Fruit fly (Drosophila melanogaster) whole organism, embryonic: ENCODE measurements around the gene Hsdl2.

Experiments
- Atf3 ChIP-seq: fragments of 200-800 bp; sonication (Bioruptor generic); optimal IDR thresholded peaks from 3 replicates; lab custom pipeline; 2016; ENCODE audit warnings: missing biosample characterization, missing genetic modification characterization
- Bteb2 ChIP-seq: fragments of 200-800 bp; sonication (Bioruptor generic); optimal IDR thresholded peaks from 2 replicates; lab custom pipeline; 2016; ENCODE audit warnings: missing biosample characterization, missing genetic modification characterization
- CG10366 ChIP-seq: fragments of 200-800 bp; sonication (Bioruptor generic); IDR thresholded peaks from 2 replicates; pipeline ENCODE4 v1.3.6; 2022; ENCODE audit warnings: missing biosample characterization, missing genetic modification characterization
- CG12236 ChIP-seq: fragments of 200-800 bp; sonication (Bioruptor generic); optimal IDR thresholded peaks from 2 replicates; lab custom pipeline; 2016; ENCODE audit warnings: missing biosample characterization, missing genetic modification characterization
- CG13424 ChIP-seq: fragments of 200-800 bp; sonication (Bioruptor generic); optimal IDR thresholded peaks from 2 replicates; lab custom pipeline; 2019; ENCODE audit warnings: missing biosample characterization, mild to moderate bottlenecking, missing genetic modification characterization, moderate library complexity
- CG15479 ChIP-seq: fragments of 200-800 bp; sonication (Bioruptor generic); optimal IDR thresholded peaks from 3 replicates; lab custom pipeline; 2019; ENCODE audit warnings: missing biosample characterization, mild to moderate bottlenecking, missing genetic modification characterization, moderate library complexity
- CG17802 ChIP-seq: fragments of 200-800 bp; sonication (Bioruptor generic); optimal IDR thresholded peaks from 2 replicates; lab custom pipeline; 2018; ENCODE audit warnings: missing biosample characterization, mild to moderate bottlenecking, missing genetic modification characterization, moderate library complexity
- CG17912 ChIP-seq: fragments of 200-800 bp; sonication (Bioruptor generic); optimal IDR thresholded peaks from 2 replicates; lab custom pipeline; 2018; ENCODE audit warnings: missing biosample characterization, mild to moderate bottlenecking, missing genetic modification characterization
- CG1792 ChIP-seq: fragments of 200-800 bp; sonication (Bioruptor generic); optimal IDR thresholded peaks from 2 replicates; lab custom pipeline; 2016; ENCODE audit warnings: missing biosample characterization, missing genetic modification characterization
- CG3281 ChIP-seq: fragments of 200-800 bp; sonication (Bioruptor generic); optimal IDR thresholded peaks from 3 replicates; lab custom pipeline; 2017; ENCODE audit warnings: missing biosample characterization, mild to moderate bottlenecking, missing genetic modification characterization
- CG4404 ChIP-seq: fragments of 200-800 bp; sonication (Bioruptor generic); IDR thresholded peaks from 2 replicates; pipeline ENCODE4 v1.3.6; 2022; ENCODE audit warnings: missing biosample characterization, missing genetic modification characterization
- CG4617 ChIP-seq: fragments of 200-800 bp; sonication (Bioruptor generic); optimal IDR thresholded peaks from 3 replicates; lab custom pipeline; 2016; ENCODE audit warnings: missing biosample characterization, missing genetic modification characterization, borderline replicate concordance
- CG6654 ChIP-seq: fragments of 200-800 bp; sonication (Bioruptor generic); optimal IDR thresholded peaks from 2 replicates; lab custom pipeline; 2017; ENCODE audit warnings: missing biosample characterization, mild to moderate bottlenecking, missing genetic modification characterization
- CG6854 ChIP-seq: fragments of 200-800 bp; sonication (Bioruptor generic); optimal IDR thresholded peaks from 3 replicates; lab custom pipeline; 2017; ENCODE audit warnings: missing biosample characterization, mild to moderate bottlenecking, missing genetic modification characterization
- CG8924 ChIP-seq: fragments of 200-800 bp; optimal IDR thresholded peaks from 3 replicates; lab custom pipeline; 2019; ENCODE audit warnings: missing biosample characterization, mild to moderate bottlenecking, missing genetic modification characterization, moderate library complexity
- Fer2 ChIP-seq: fragments of 200-800 bp; sonication (Bioruptor generic); optimal IDR thresholded peaks from 2 replicates; lab custom pipeline; 2018; ENCODE audit warnings: missing biosample characterization, mild to moderate bottlenecking, missing genetic modification characterization, moderate library complexity
- Fer3 ChIP-seq: fragments of 200-800 bp; sonication (Bioruptor generic); optimal IDR thresholded peaks from 2 replicates; lab custom pipeline; 2018; ENCODE audit warnings: missing biosample characterization, mild to moderate bottlenecking, missing genetic modification characterization, moderate library complexity
- HHEX ChIP-seq: fragments of 200-800 bp; sonication (Bioruptor generic); optimal IDR thresholded peaks from 3 replicates; lab custom pipeline; 2017; ENCODE audit warnings: missing biosample characterization, mild to moderate bottlenecking, missing genetic modification characterization, missing genetic modification reagents
- HLH3B ChIP-seq: fragments of 200-800 bp; sonication (Bioruptor generic); IDR thresholded peaks from 2 replicates; pipeline ENCODE4 v1.3.6; 2022; ENCODE audit warnings: missing biosample characterization, missing genetic modification characterization
- Lim3 ChIP-seq: fragments of 200-800 bp; sonication (Bioruptor generic); IDR thresholded peaks from 2 replicates; pipeline ENCODE4 v1.3.6; 2022; ENCODE audit warnings: missing biosample characterization, missing genetic modification characterization
- Mes4 ChIP-seq: fragments of 200-800 bp; sonication (Bioruptor generic); optimal IDR thresholded peaks from 2 replicates; lab custom pipeline; 2016; ENCODE audit warnings: missing biosample characterization, missing genetic modification characterization
- Opbp ChIP-seq: fragments of 200-800 bp; sonication (Bioruptor generic); IDR thresholded peaks from 3 replicates; pipeline ENCODE4 v1.3.6; 2022; ENCODE audit warnings: missing biosample characterization, missing genetic modification characterization; ENCODE audit not compliant: partially characterized antibody
- PHDP ChIP-seq: fragments of 200-800 bp; sonication (Bioruptor generic); optimal IDR thresholded peaks from 3 replicates; lab custom pipeline; 2018; ENCODE audit warnings: missing biosample characterization, mild to moderate bottlenecking, missing genetic modification characterization, moderate library complexity
- Pdp1 ChIP-seq, 2 experiments: fragments of 200-800 bp; sonication (Bioruptor generic); optimal IDR thresholded peaks; 3 replicates each; lab custom pipeline; 2016; ENCODE audit warnings: missing biosample characterization in 2 of 2, missing genetic modification characterization in 2 of 2, mild to moderate bottlenecking in 1 of 2, moderate library complexity in 1 of 2
- Stat92E ChIP-seq, 3 experiments: fragments of >200 bp in 2 of 3; fragments of 200-800 bp in 1 of 3; sonication (Bioruptor generic) in 1 of 3; optimal IDR thresholded peaks; 2 replicates each; lab custom pipeline; 2017 to 2019; ENCODE audit warnings: missing biosample characterization in 3 of 3, missing genetic modification characterization in 3 of 3, mild to moderate bottlenecking in 1 of 3, moderate library complexity in 1 of 3
- ac ChIP-seq: fragments of 200-800 bp; sonication (Bioruptor generic); optimal IDR thresholded peaks from 3 replicates; lab custom pipeline; 2017; ENCODE audit warnings: missing biosample characterization, mild to moderate bottlenecking, missing genetic modification characterization
- ato ChIP-seq: fragments of 200-800 bp; sonication (Bioruptor generic); IDR thresholded peaks from 2 replicates; pipeline ENCODE4 v1.3.6; 2022; ENCODE audit warnings: missing biosample characterization, missing genetic modification characterization; ENCODE audit not compliant: partially characterized antibody
- bcd ChIP-seq: fragments of 200-800 bp; sonication (Bioruptor generic); optimal IDR thresholded peaks from 2 replicates; lab custom pipeline; 2017; ENCODE audit warnings: missing biosample characterization, mild to moderate bottlenecking, missing genetic modification characterization
- chif ChIP-seq, 2 experiments: fragments of 200-800 bp; sonication (Bioruptor generic); optimal IDR thresholded peaks; 3 replicates each; lab custom pipeline; 2016; ENCODE audit warnings: missing biosample characterization in 2 of 2, missing genetic modification characterization in 2 of 2
- chm ChIP-seq: fragments of 200-800 bp; sonication (Bioruptor generic); IDR thresholded peaks from 2 replicates; pipeline ENCODE4 v1.3.6; 2022; ENCODE audit warnings: missing biosample characterization, missing genetic modification characterization
- dimm ChIP-seq: fragments of 200-800 bp; sonication (Bioruptor generic); IDR thresholded peaks from 2 replicates; pipeline ENCODE4 v1.3.6; 2022; ENCODE audit warnings: missing biosample characterization, missing genetic modification characterization
- emc ChIP-seq: fragments of 200-800 bp; sonication (Bioruptor generic); optimal IDR thresholded peaks from 2 replicates; lab custom pipeline; 2016; ENCODE audit warnings: missing biosample characterization, missing genetic modification characterization
- en ChIP-seq: fragments of 200-800 bp; sonication (Bioruptor generic); optimal IDR thresholded peaks from 2 replicates; lab custom pipeline; 2016; ENCODE audit warnings: missing biosample characterization, missing genetic modification characterization
- grau ChIP-seq: fragments of 200-800 bp; optimal IDR thresholded peaks from 3 replicates; lab custom pipeline; 2019; ENCODE audit warnings: missing biosample characterization, mild to moderate bottlenecking, missing genetic modification characterization, moderate library complexity
- ham ChIP-seq: fragments of 200-800 bp; sonication (Bioruptor generic); IDR thresholded peaks from 2 replicates; pipeline ENCODE4 v1.3.6; 2022; ENCODE audit warnings: missing biosample characterization, missing genetic modification characterization
- hbn ChIP-seq: fragments of 200-800 bp; sonication (Bioruptor generic); IDR thresholded peaks from 2 replicates; pipeline ENCODE4 v1.3.6; 2022; ENCODE audit warnings: missing biosample characterization, missing genetic modification characterization; ENCODE audit not compliant: partially characterized antibody
- kni ChIP-seq: fragments of 200-800 bp; sonication (Bioruptor generic); optimal IDR thresholded peaks from 3 replicates; lab custom pipeline; 2017; ENCODE audit warnings: mild to moderate bottlenecking, missing biosample characterization, missing genetic modification reagents, missing genetic modification characterization
- lmd ChIP-seq: fragments of 200-800 bp; sonication (Bioruptor generic); IDR thresholded peaks from 2 replicates; pipeline ENCODE4 v1.3.6; 2022; ENCODE audit warnings: missing biosample characterization, missing genetic modification characterization
- oc ChIP-seq: fragments of 200-800 bp; sonication (Bioruptor generic); optimal IDR thresholded peaks from 2 replicates; lab custom pipeline; 2018; ENCODE audit warnings: missing biosample characterization, mild to moderate bottlenecking, missing genetic modification characterization, moderate library complexity
- otp ChIP-seq: fragments of 200-800 bp; sonication (Bioruptor generic); IDR thresholded peaks from 3 replicates; pipeline ENCODE4, ENCODE4 v1.3.6; 2022; ENCODE audit warnings: missing biosample characterization, missing genetic modification characterization
- psq ChIP-seq: fragments of 200-800 bp; sonication (Bioruptor generic); optimal IDR thresholded peaks from 2 replicates; lab custom pipeline; 2017; ENCODE audit warnings: missing biosample characterization, missing genetic modification characterization
- seq ChIP-seq: fragments of 200-800 bp; sonication (Bioruptor generic); IDR thresholded peaks from 2 replicates; pipeline ENCODE4 v1.3.6; 2022; ENCODE audit warnings: missing biosample characterization, missing genetic modification characterization
- slbo ChIP-seq: fragments of 200-800 bp; sonication (Bioruptor generic); IDR thresholded peaks from 2 replicates; pipeline ENCODE4 v1.3.6; 2022; ENCODE audit warnings: missing biosample characterization, missing genetic modification characterization
- sna ChIP-seq: fragments of 200-800 bp; sonication (Bioruptor generic); IDR thresholded peaks from 2 replicates; pipeline ENCODE4 v1.3.6; 2022; ENCODE audit warnings: missing biosample characterization, missing genetic modification characterization; ENCODE audit not compliant: partially characterized antibody
- sqz ChIP-seq: fragments of 200-800 bp; sonication (Bioruptor generic); optimal IDR thresholded peaks from 3 replicates; lab custom pipeline; 2018; ENCODE audit warnings: missing biosample characterization, mild to moderate bottlenecking, missing genetic modification characterization
- stc ChIP-seq: fragments of 200-800 bp; sonication (Bioruptor generic); IDR thresholded peaks from 2 replicates; pipeline ENCODE4 v1.3.6; 2022; ENCODE audit warnings: missing biosample characterization, missing genetic modification characterization
- vfl ChIP-seq: fragments of 200-800 bp; sonication (Bioruptor generic); optimal IDR thresholded peaks from 2 replicates; lab custom pipeline; 2016; ENCODE audit warnings: missing biosample characterization, missing genetic modification characterization
- zen ChIP-seq: fragments of 200-800 bp; sonication (Bioruptor generic); optimal IDR thresholded peaks from 3 replicates; lab custom pipeline; 2018; ENCODE audit warnings: missing biosample characterization, mild to moderate bottlenecking, missing genetic modification characterization, moderate library complexity
- zfh1 ChIP-seq: fragments of 200-800 bp; sonication (Bioruptor generic); IDR thresholded peaks from 3 replicates; pipeline ENCODE4 v1.3.6; 2022; ENCODE audit warnings: missing biosample characterization, missing genetic modification characterization
- zfh2 ChIP-seq: fragments of 200-800 bp; sonication (Bioruptor generic); optimal IDR thresholded peaks from 2 replicates; lab custom pipeline; 2016; ENCODE audit warnings: missing biosample characterization, missing genetic modification characterization

Gene Hsdl2

dm6 chr3R:27677174-27677726 lies at the start of gene Hsdl2 (continued):
- TF ChIP-seq CG17912 (no peak), kni (GFP tag; lab: Kevin White, UChicago) (no peak), oc (no peak), PHDP (no peak), vfl (GFP tag; lab: Kevin White, UChicago) (peak; percentile 27), en (GFP tag; lab: Kevin White, UChicago) (no peak), CG8924 (tag; lab: Kevin White, UChicago) (peak; percentile 12), chm (peak; percentile 21; the same call in 1 of the 2 replicates), zfh1 (peak; percentile 43; the same call in 1 of the 3 replicates), Lim3 (GFP tag; lab: Robert Waterston, UW) (no peak), Opbp (peak; percentile 65; the same call in 2 of the 3 replicates), lmd (peak; percentile 38; the same call in 1 of the 2 replicates), Stat92E (GFP tag; optimal IDR thresholded peaks at IDR 0.05; lab: Kevin White, UChicago) (no peak), sna (GFP tag; lab: Robert Waterston, UW) (peak; percentile 68), CG3281 (GFP tag; lab: Kevin White, UChicago) (no peak), Bteb2 (GFP tag; lab: Kevin White, UChicago) (peak; percentile 44), Fer3 (tag; lab: Kevin White, UChicago) (no peak), HHEX (GFP tag; lab: Kevin White, UChicago) (no peak), ato (GFP tag; lab: Robert Waterston, UW) (peak; percentile 75), bcd (GFP tag; lab: Kevin White, UChicago) (no peak), HLH3B (GFP tag; lab: Robert Waterston, UW) (0 out of 2 replicates have a peak, but pooled peaks have one; percentile 9), ac (no peak), Fer2 (tag; lab: Kevin White, UChicago) (no peak), Pdp1 (GFP tag; optimal IDR thresholded peaks at IDR 0.05; lab: Kevin White, UChicago) (peak in 1 of 2 experiments; percentile 47), chif (GFP tag; optimal IDR thresholded peaks at IDR 0.05; lab: Kevin White, UChicago) (peak in 1 of 2 experiments; percentile 1), hbn (GFP tag; lab: Robert Waterston, UW) (peak; percentile 56; the same call in 1 of the 2 replicates), CG13424 (tag; lab: Kevin White, UChicago) (peak; percentile 55), ham (GFP tag; lab: Robert Waterston, UW) (no peak), psq (no peak), CG6854 (no peak), zen (tag; lab: Kevin White, UChicago) (no peak), CG15479 (GFP tag; lab: Kevin White, UChicago) (no peak), sqz (GFP tag; lab: Kevin White, UChicago) (no peak), CG1792 (GFP tag; lab: Kevin White, UChicago) (no peak), grau (tag; lab: Kevin White, UChicago) (no peak), stc (GFP tag; lab: Robert Waterston, UW) (no peak), CG4404 (peak; percentile 28; the same call in 1 of the 2 replicates), CG12236 (GFP tag; lab: Kevin White, UChicago) (no peak), CG6654 (GFP tag; lab: Kevin White, UChicago) (no peak), slbo (GFP tag; lab: Robert Waterston, UW) (peak; percentile 55), seq (GFP tag; lab: Robert Waterston, UW) (no peak), otp (no peak), CG17802 (tag; lab: Kevin White, UChicago) (no peak), Atf3 (no peak), emc (GFP tag; lab: Kevin White, UChicago) (no peak), zfh2 (GFP tag; lab: Kevin White, UChicago) (peak; percentile 12), dimm (GFP tag; lab: Robert Waterston, UW) (no peak), CG4617 (no peak), CG10366 (no peak), Mes4 (no peak)
